Fruit fly (Drosophila melanogaster) whole organism, embryonic: ENCODE data around the gene CG10035.

Experiments used
- B-H2 ChIP-seq: fragments of 200-800 bp; sonication (Bioruptor generic); optimal IDR thresholded peaks from 2 replicates; lab custom pipeline; 2018; ENCODE audit warnings: missing biosample characterization, mild to moderate bottlenecking, missing genetic modification characterization
- CG13775 ChIP-seq: fragments of 200-800 bp; sonication (Bioruptor generic); optimal IDR thresholded peaks from 3 replicates; lab custom pipeline; 2017; ENCODE audit warnings: missing biosample characterization, mild to moderate bottlenecking, missing genetic modification characterization
- CG13894 ChIP-seq: fragments of 200-800 bp; sonication (Bioruptor generic); optimal IDR thresholded peaks from 3 replicates; lab custom pipeline; 2018; ENCODE audit warnings: missing biosample characterization, mild to moderate bottlenecking, missing genetic modification characterization, moderate library complexity
- CG14965 ChIP-seq: fragments of 200-800 bp; sonication (Bioruptor generic); optimal IDR thresholded peaks from 2 replicates; lab custom pipeline; 2016; ENCODE audit warnings: missing biosample characterization, missing genetic modification characterization, borderline replicate concordance
- CG1832 ChIP-seq: fragments of 200-800 bp; sonication (Bioruptor generic); optimal IDR thresholded peaks from 2 replicates; lab custom pipeline; 2017; ENCODE audit warnings: missing biosample characterization, mild to moderate bottlenecking, missing genetic modification characterization, inconsistent platforms
- CG18764 ChIP-seq: fragments of 200-800 bp; sonication (Bioruptor generic); optimal IDR thresholded peaks from 3 replicates; lab custom pipeline; 2016; ENCODE audit warnings: missing biosample characterization, missing genetic modification characterization
- CG31365 ChIP-seq: fragments of 200-800 bp; sonication (Bioruptor generic); optimal IDR thresholded peaks from 2 replicates; lab custom pipeline; 2018; ENCODE audit warnings: missing biosample characterization, mild to moderate bottlenecking, missing genetic modification characterization
- CG7928 ChIP-seq: fragments of 200-800 bp; sonication (Bioruptor generic); optimal IDR thresholded peaks from 2 replicates; lab custom pipeline; 2017; ENCODE audit warnings: missing biosample characterization, mild to moderate bottlenecking, missing genetic modification characterization
- CG8281 ChIP-seq: fragments of 200-800 bp; sonication (Bioruptor generic); optimal IDR thresholded peaks from 2 replicates; lab custom pipeline; 2018; ENCODE audit warnings: missing biosample characterization, mild to moderate bottlenecking, missing genetic modification characterization, moderate library complexity
- CG9215 ChIP-seq: fragments of 200-800 bp; sonication (Bioruptor generic); IDR thresholded peaks from 2 replicates; pipeline ENCODE4 v1.3.6; 2022; ENCODE audit warnings: missing biosample characterization, missing genetic modification characterization
- D19B ChIP-seq: fragments of 200-800 bp; sonication (Bioruptor generic); optimal IDR thresholded peaks from 2 replicates; lab custom pipeline; 2017; ENCODE audit warnings: missing biosample characterization, mild to moderate bottlenecking, missing genetic modification characterization
- HmgD ChIP-seq: fragments of 200-800 bp; sonication (Bioruptor generic); optimal IDR thresholded peaks from 3 replicates; lab custom pipeline; 2016; ENCODE audit warnings: missing biosample characterization, missing genetic modification characterization
- Lpt ChIP-seq: fragments of >200 bp; optimal IDR thresholded peaks from 2 replicates; lab custom pipeline; 2018; ENCODE audit warnings: missing biosample characterization, missing genetic modification characterization
- Mad ChIP-seq: fragments of 200-800 bp; sonication (Bioruptor generic); optimal IDR thresholded peaks from 2 replicates; lab custom pipeline; 2016; ENCODE audit warnings: missing biosample characterization, missing genetic modification characterization
- Mes4 ChIP-seq: fragments of 200-800 bp; sonication (Bioruptor generic); optimal IDR thresholded peaks from 2 replicates; lab custom pipeline; 2016; ENCODE audit warnings: missing biosample characterization, missing genetic modification characterization
- Myb ChIP-seq: fragments of 200-800 bp; sonication (Bioruptor generic); optimal IDR thresholded peaks from 2 replicates; lab custom pipeline; 2016; ENCODE audit warnings: missing biosample characterization, missing genetic modification characterization
- NFAT ChIP-seq: fragments of 200-800 bp; sonication (Bioruptor generic); IDR thresholded peaks from 2 replicates; pipeline ENCODE4 v1.3.6; 2022; ENCODE audit warnings: missing biosample characterization, missing genetic modification characterization
- NK7.1 ChIP-seq: fragments of 200-800 bp; sonication (Bioruptor generic); optimal IDR thresholded peaks from 3 replicates; lab custom pipeline; 2016; ENCODE audit warnings: missing biosample characterization, missing genetic modification characterization
- Opbp ChIP-seq: fragments of 200-800 bp; sonication (Bioruptor generic); IDR thresholded peaks from 3 replicates; pipeline ENCODE4 v1.3.6; 2022; ENCODE audit warnings: missing biosample characterization, missing genetic modification characterization; ENCODE audit not compliant: partially characterized antibody
- Poxn ChIP-seq: fragments of 200-800 bp; sonication (Bioruptor generic); IDR thresholded peaks from 2 replicates; pipeline ENCODE4 v1.3.6; 2022; ENCODE audit warnings: missing biosample characterization, missing genetic modification characterization
- Sin3A ChIP-seq: fragments of >200 bp; optimal IDR thresholded peaks from 2 replicates; lab custom pipeline; 2018
- Spps ChIP-seq: fragments of 200-800 bp; sonication (Bioruptor generic); optimal IDR thresholded peaks from 2 replicates; lab custom pipeline; 2018; ENCODE audit warnings: missing biosample characterization, mild to moderate bottlenecking, missing genetic modification characterization
- Sry-β ChIP-seq: fragments of 200-800 bp; sonication (Bioruptor generic); optimal IDR thresholded peaks from 2 replicates; lab custom pipeline; 2018; ENCODE audit warnings: missing biosample characterization, mild to moderate bottlenecking, missing genetic modification characterization, moderate library complexity
- Sry-δ ChIP-seq: fragments of 200-800 bp; sonication (Bioruptor generic); optimal IDR thresholded peaks from 2 replicates; lab custom pipeline; 2016; ENCODE audit warnings: missing biosample characterization, missing genetic modification characterization
- Stat92E ChIP-seq, 3 experiments: fragments of >200 bp in 2 of 3; fragments of 200-800 bp in 1 of 3; sonication (Bioruptor generic) in 1 of 3; optimal IDR thresholded peaks; 2 replicates each; lab custom pipeline; 2017 to 2019; ENCODE audit warnings: missing biosample characterization in 3 of 3, missing genetic modification characterization in 3 of 3, mild to moderate bottlenecking in 1 of 3, moderate library complexity in 1 of 3
- Trl ChIP-seq, 3 experiments: fragments of >200 bp in 2 of 3; fragments of 200-800 bp in 1 of 3; sonication (Bioruptor generic) in 1 of 3; optimal IDR thresholded peaks; 2 replicates in 1 of 3; 3 replicates in 2 of 3; lab custom pipeline; 2016 to 2017; ENCODE audit warnings: missing biosample characterization in 1 of 3, missing genetic modification characterization in 1 of 3
- ab ChIP-seq: fragments of 200-800 bp; sonication (Bioruptor generic); optimal IDR thresholded peaks from 2 replicates; lab custom pipeline; 2016; ENCODE audit warnings: missing biosample characterization, missing genetic modification characterization
- ac ChIP-seq: fragments of 200-800 bp; sonication (Bioruptor generic); optimal IDR thresholded peaks from 3 replicates; lab custom pipeline; 2017; ENCODE audit warnings: missing biosample characterization, mild to moderate bottlenecking, missing genetic modification characterization
- ato ChIP-seq: fragments of 200-800 bp; sonication (Bioruptor generic); IDR thresholded peaks from 2 replicates; pipeline ENCODE4 v1.3.6; 2022; ENCODE audit warnings: missing biosample characterization, missing genetic modification characterization; ENCODE audit not compliant: partially characterized antibody
- bsh ChIP-seq, 2 experiments: fragments of 200-800 bp; sonication (Bioruptor generic); optimal IDR thresholded peaks; 2 replicates each; lab custom pipeline; 2017 to 2018; ENCODE audit warnings: mild to moderate bottlenecking in 2 of 2, missing biosample characterization in 2 of 2, missing genetic modification characterization in 2 of 2, moderate library complexity in 1 of 2
- dimm ChIP-seq: fragments of 200-800 bp; sonication (Bioruptor generic); IDR thresholded peaks from 2 replicates; pipeline ENCODE4 v1.3.6; 2022; ENCODE audit warnings: missing biosample characterization, missing genetic modification characterization
- fd3F ChIP-seq: fragments of 200-800 bp; sonication (Bioruptor generic); optimal IDR thresholded peaks from 2 replicates; lab custom pipeline; 2018; ENCODE audit warnings: missing biosample characterization, mild to moderate bottlenecking, missing genetic modification characterization, moderate library complexity
- gsb-n ChIP-seq: fragments of 200-800 bp; sonication (Bioruptor generic); optimal IDR thresholded peaks from 3 replicates; lab custom pipeline; 2018; ENCODE audit warnings: missing biosample characterization, mild to moderate bottlenecking, missing genetic modification characterization
- gt ChIP-seq: fragments of 200-800 bp; sonication (Bioruptor generic); IDR thresholded peaks from 2 replicates; pipeline ENCODE4 v1.3.6; 2022; ENCODE audit warnings: missing biosample characterization, missing genetic modification characterization
- hkb ChIP-seq, 2 experiments: fragments of 200-800 bp in 1 of 2; fragments of >200 bp in 1 of 2; sonication (Bioruptor generic) in 1 of 2; IDR thresholded peaks in 1 of 2; optimal IDR thresholded peaks in 1 of 2; 2 replicates each; pipeline versions ENCODE4 v1.3.6 to Lab custom; 2017 to 2022; ENCODE audit warnings: missing biosample characterization in 1 of 2, missing genetic modification characterization in 1 of 2
- ken ChIP-seq: fragments of 200-800 bp; sonication (Bioruptor generic); IDR thresholded peaks from 3 replicates; pipeline ENCODE4 v1.3.6; 2022; ENCODE audit warnings: missing biosample characterization, missing genetic modification characterization
- lilli ChIP-seq: fragments of 200-800 bp; sonication (Bioruptor generic); optimal IDR thresholded peaks from 3 replicates; lab custom pipeline; 2016; ENCODE audit warnings: missing biosample characterization, missing genetic modification characterization
- maf-S ChIP-seq: fragments of 200-800 bp; sonication (Bioruptor generic); optimal IDR thresholded peaks from 2 replicates; lab custom pipeline; 2016; ENCODE audit warnings: missing biosample characterization, missing genetic modification characterization
- mld ChIP-seq: fragments of 200-800 bp; sonication (Bioruptor generic); IDR thresholded peaks from 3 replicates; pipeline ENCODE4 v1.3.6; 2022; ENCODE audit warnings: missing biosample characterization, missing genetic modification characterization; ENCODE audit not compliant: partially characterized antibody
- nau ChIP-seq: fragments of 200-800 bp; sonication (Bioruptor generic); optimal IDR thresholded peaks from 3 replicates; lab custom pipeline; 2017; ENCODE audit warnings: missing biosample characterization, mild to moderate bottlenecking, missing genetic modification characterization, missing genetic modification reagents
- otp ChIP-seq: fragments of 200-800 bp; sonication (Bioruptor generic); IDR thresholded peaks from 3 replicates; pipeline ENCODE4, ENCODE4 v1.3.6; 2022; ENCODE audit warnings: missing biosample characterization, missing genetic modification characterization
- salm ChIP-seq: fragments of 200-800 bp; sonication (Bioruptor generic); optimal IDR thresholded peaks from 2 replicates; lab custom pipeline; 2018; ENCODE audit warnings: missing biosample characterization, mild to moderate bottlenecking, missing genetic modification characterization
- sim ChIP-seq: fragments of 200-800 bp; sonication (Bioruptor generic); IDR thresholded peaks from 2 replicates; pipeline ENCODE4 v1.3.6; 2022; ENCODE audit warnings: missing biosample characterization, missing genetic modification characterization
- sima ChIP-seq: fragments of 200-800 bp; sonication (Bioruptor generic); optimal IDR thresholded peaks from 2 replicates; lab custom pipeline; 2016; ENCODE audit warnings: missing biosample characterization, missing genetic modification characterization
- tna ChIP-seq: fragments of 200-800 bp; sonication (Bioruptor generic); IDR thresholded peaks from 2 replicates; pipeline ENCODE4 v1.3.6; 2022; ENCODE audit warnings: missing biosample characterization, missing genetic modification characterization; ENCODE audit not compliant: partially characterized antibody
- trh ChIP-seq: fragments of 200-800 bp; sonication (Bioruptor generic); optimal IDR thresholded peaks from 2 replicates; lab custom pipeline; 2016; ENCODE audit warnings: missing biosample characterization, missing genetic modification characterization
- ttk ChIP-seq: fragments of 200-800 bp; sonication (Bioruptor generic); IDR thresholded peaks from 2 replicates; pipeline ENCODE4 v2.1.2; 2022; ENCODE audit warnings: missing biosample characterization, missing genetic modification characterization
- twi ChIP-seq: fragments of 200-800 bp; optimal IDR thresholded peaks from 2 replicates; lab custom pipeline; 2019; ENCODE audit warnings: missing biosample characterization, mild to moderate bottlenecking, missing genetic modification characterization, moderate library complexity
- wek ChIP-seq: fragments of 200-800 bp; sonication (Bioruptor generic); optimal IDR thresholded peaks from 3 replicates; lab custom pipeline; 2018; ENCODE audit warnings: missing biosample characterization, mild to moderate bottlenecking, missing genetic modification characterization, moderate library complexity

CG10035 gene

DNA sequence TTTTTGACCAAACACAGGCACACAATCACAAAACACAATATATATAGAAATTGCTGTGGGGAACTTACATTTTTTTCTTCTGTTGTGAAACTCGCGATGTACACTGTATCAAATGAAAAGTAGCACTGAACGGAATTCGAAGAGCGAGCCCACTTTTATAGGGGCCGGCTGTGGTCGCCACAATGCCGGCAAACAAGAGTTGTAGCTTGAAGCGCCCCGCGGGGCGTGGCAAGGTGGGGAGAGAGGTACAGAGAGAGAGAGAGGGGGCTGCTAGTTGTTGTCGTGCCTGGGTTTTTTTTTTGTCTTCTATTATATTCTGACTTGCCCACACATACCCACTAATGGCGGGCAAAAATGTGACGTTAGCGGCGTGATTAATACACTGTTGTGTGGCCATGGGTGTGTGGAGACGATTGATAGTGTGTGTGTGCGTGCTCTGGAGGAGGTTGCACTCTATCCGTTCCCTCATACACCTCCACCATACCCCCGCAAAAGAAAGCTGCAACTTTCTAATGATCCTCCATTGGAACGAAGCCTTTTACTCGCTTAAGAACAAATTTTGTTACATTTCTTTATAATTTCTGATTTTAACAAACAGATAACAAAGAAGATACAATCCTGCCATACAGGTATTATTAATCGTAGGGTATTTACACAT, 13.2 kb downstream of the CG10035 start, which contains the start of gene GstD1 (continued):
- TF ChIP-seq CG7928 (peak; percentile 52), fd3F (peak; percentile 34), ken (no peak), lilli (peak; percentile 31), dimm (no peak), CG13775 (peak; percentile 9), Sry-β (no peak), sima (GFP tag; lab: Kevin White, UChicago) (no peak), CG18764 (GFP tag; lab: Kevin White, UChicago) (no peak), Stat92E (GFP tag; optimal IDR thresholded peaks at IDR 0.05; lab: Kevin White, UChicago) (peak in 1 of 3 experiments; percentile 21), hkb (optimal IDR thresholded peaks at IDR 0.05; lab: Kevin White, UChicago) (no peak), hkb (GFP tag; IDR thresholded peaks at IDR 0.05; lab: Robert Waterston, UW) (no peak), CG8281 (no peak), CG9215 (GFP tag; lab: Robert Waterston, UW) (0 out of 2 replicates have a peak, but pooled peaks have one; percentile 45), trh (GFP tag; lab: Kevin White, UChicago) (no peak), tna (no peak), gt (GFP tag; lab: Robert Waterston, UW) (no peak), NFAT (GFP tag; lab: Robert Waterston, UW) (peak; percentile 79), gsb-n (tag; lab: Kevin White, UChicago) (no peak), CG31365 (tag; lab: Kevin White, UChicago) (no peak), NK7.1 (GFP tag; lab: Kevin White, UChicago) (peak; percentile 33), Trl (optimal IDR thresholded peaks at IDR 0.05; lab: Kevin White, UChicago) (peak; percentile 69 to 83), Trl (GFP tag; optimal IDR thresholded peaks at IDR 0.05; lab: Kevin White, UChicago) (peak; percentile 33), ttk (GFP tag; lab: Robert Waterston, UW) (0 out of 2 replicates have a peak, but pooled peaks have one; percentile 23), CG13894 (tag; lab: Kevin White, UChicago) (peak; percentile 70), B-H2 (GFP tag; lab: Kevin White, UChicago) (peak; percentile 79), Mes4 (GFP tag; lab: Kevin White, UChicago) (no peak), ac (GFP tag; lab: Kevin White, UChicago) (no peak), sim (GFP tag; lab: Robert Waterston, UW) (no peak), Poxn (GFP tag; lab: Robert Waterston, UW) (no peak), otp (no peak), Sin3A (lab: Kevin White, UChicago) (no peak), mld (GFP tag; lab: Robert Waterston, UW) (no peak), maf-S (no peak), D19B (peak; percentile 33), Lpt (GFP tag; lab: Kevin White, UChicago) (no peak), nau (peak; percentile 6), CG1832 (no peak), ab (peak; percentile 58), CG14965 (no peak), ato (GFP tag; lab: Robert Waterston, UW) (no peak), wek (GFP tag; lab: Kevin White, UChicago) (no peak), Opbp (peak; percentile 35; the same call in 2 of the 3 replicates), Sry-δ (GFP tag; lab: Kevin White, UChicago) (no peak), HmgD (GFP tag; lab: Kevin White, UChicago) (no peak), twi (no peak), Myb (GFP tag; lab: Kevin White, UChicago) (peak; percentile 4), Mad (no peak), bsh (GFP tag; optimal IDR thresholded peaks at IDR 0.05; lab: Kevin White, UChicago) (peak in 1 of 2 experiments; percentile 68), Spps (tag; lab: Kevin White, UChicago) (no peak), salm (tag; lab: Kevin White, UChicago) (no peak)
